Worm (Caenorhabditis elegans) whole organism, midembryonic: Measurements from ENCODE around the gene F23H12.5.

Experiments used
- T22C8.4 ChIP-seq: fragments of 200-800 bp; sonication (Bioruptor generic); IDR thresholded peaks from 2 replicates; pipeline ENCODE4 v1.3.6; 2022; ENCODE audit warnings: missing genetic modification characterization, missing compliant biosample characterization
- flt-1 ChIP-seq: fragments of 200-800 bp; sonication (Bioruptor generic); IDR thresholded peaks from 2 replicates; pipeline ENCODE4 v1.3.6; 2022; ENCODE audit warnings: missing genetic modification characterization, missing compliant biosample characterization
- klf-2 ChIP-seq: fragments of 200-800 bp; sonication (Bioruptor generic); conservative IDR thresholded peaks from 2 replicates; pipeline ENCODE4 v1.3.6; 2022; ENCODE audit warnings: missing genetic modification reagents, missing genetic modification characterization, missing compliant biosample characterization
- med-1 ChIP-seq: sonication (generic microtip); optimal IDR thresholded peaks from 2 replicates; lab custom pipeline; 2017; ENCODE audit warnings: missing genetic modification characterization, mild to moderate bottlenecking, missing compliant biosample characterization, antibody characterized with exemption, missing genetic modification reagents; ENCODE audit not compliant: insufficient read depth
- ref-1 ChIP-seq: fragments of 200-800 bp; sonication (Bioruptor generic); conservative IDR thresholded peaks from 2 replicates; pipeline ENCODE4 v1.3.6; 2022; ENCODE audit warnings: missing genetic modification reagents, missing genetic modification characterization, missing compliant biosample characterization
- tab-1 ChIP-seq: fragments of 200-800 bp; sonication (Bioruptor generic); IDR thresholded peaks from 2 replicates; pipeline ENCODE4 v1.3.6; 2022; ENCODE audit warnings: missing genetic modification characterization, missing compliant biosample characterization
- ztf-23 ChIP-seq: fragments of 200-800 bp; sonication (Bioruptor generic); IDR thresholded peaks from 2 replicates; pipeline ENCODE4 v1.3.6; 2022; ENCODE audit warnings: missing genetic modification reagents, missing genetic modification characterization, missing compliant biosample characterization

DNA sequence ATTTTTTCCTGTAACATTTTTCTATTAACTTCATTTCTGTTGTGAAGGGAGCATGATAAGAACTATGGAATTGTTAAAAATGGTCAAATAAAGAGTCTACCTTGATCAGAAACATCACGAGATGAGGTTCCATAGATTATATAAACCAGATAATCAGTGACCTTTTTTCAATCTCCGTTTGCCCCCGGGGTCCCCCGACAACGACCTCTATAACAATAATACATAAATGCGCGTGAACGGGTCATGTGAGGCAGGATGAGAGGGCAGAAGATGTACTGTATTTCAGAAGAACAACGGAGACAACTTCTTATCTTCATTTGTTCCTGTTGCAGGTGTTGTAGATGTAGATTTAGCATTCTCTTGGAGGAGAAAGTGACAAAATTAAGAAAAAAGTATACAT lies 6.6 kb upstream of the F23H12.5 start:
- TF ChIP-seq flt-1 (GFP tag; lab: Robert Waterston, UW): no peak
- TF ChIP-seq tab-1 (GFP tag; lab: Robert Waterston, UW): no peak
- no peak for TF ChIP-seq med-1 (GFP tag; lab: Kevin White, UChicago)
- no peak for TF ChIP-seq klf-2 (GFP tag; lab: Robert Waterston, UW)
- no peak for TF ChIP-seq ztf-23 (GFP tag; lab: Robert Waterston, UW)
- TF ChIP-seq ref-1 (GFP tag; lab: Robert Waterston, UW): no peak
- TF ChIP-seq T22C8.4 (GFP tag; lab: Robert Waterston, UW): no peak
